Worm (Caenorhabditis elegans) whole organism, L2 larva: ENCODE results near the gene gcy-29.

ENCODE experiments used
- ama-1 ChIP-seq: fragments of 150-350 bp; optimal IDR thresholded peaks from 2 replicates; lab custom pipeline; 2018; ENCODE audit warnings: inconsistent platforms
- sma-3 ChIP-seq: sonication (generic microtip); optimal IDR thresholded peaks from 2 replicates; lab custom pipeline; 2016; ENCODE audit warnings: missing genetic modification reagents, missing genetic modification characterization, missing compliant biosample characterization

DNA sequence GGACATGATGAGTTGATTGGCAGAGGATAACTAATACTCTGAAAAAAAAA, 54.4 kb downstream of the gcy-29 start, which contains the start of gene cysl-2:
- TF ChIP-seq sma-3 (GFP tag; lab: Kevin White, UChicago) (no peak), ama-1 (lab: Kevin White, UChicago) (peak; percentile 61)
